Fruit fly (Drosophila melanogaster): ENCODE data around the gene RanBP3.

The RanBP3 gene

dm6 chr3R:23740968-23741367 is 11.7 kb downstream of the RanBP3 start:
- no peak for TF ChIP-seq fd96Ca (GFP tag; IDR thresholded peaks at IDR 0.05)
- TF ChIP-seq D1 (tag; optimal IDR thresholded peaks at IDR 0.05), result no peak
- no peak for TF ChIP-seq Pif1B (GFP tag; optimal IDR thresholded peaks at IDR 0.05)
- no peak for TF ChIP-seq CG4496 (GFP tag; IDR thresholded peaks at IDR 0.05)
- TF ChIP-seq Ets98B (GFP tag; IDR thresholded peaks at IDR 0.05), result no peak
- TF ChIP-seq CG8301 (tag; optimal IDR thresholded peaks at IDR 0.05), result no peak
- no peak for TF ChIP-seq CG17806 (tag; optimal IDR thresholded peaks at IDR 0.05)
- TF ChIP-seq gl (tag; optimal IDR thresholded peaks at IDR 0.05), result no peak
- TF ChIP-seq CG12605 (GFP tag; IDR thresholded peaks at IDR 0.05), result no peak
- TF ChIP-seq CG8159 (tag; optimal IDR thresholded peaks at IDR 0.05), result no peak
- TF ChIP-seq EcR (GFP tag; optimal IDR thresholded peaks at IDR 0.05), result no peak
- TF ChIP-seq CG9948 (tag; optimal IDR thresholded peaks at IDR 0.05), result no peak
- no peak for TF ChIP-seq Pif1A (GFP tag; optimal IDR thresholded peaks at IDR 0.05)
- TF ChIP-seq CG10348 (GFP tag; IDR thresholded peaks at IDR 0.05), result no peak
- TF ChIP-seq rn (GFP tag; IDR thresholded peaks at IDR 0.05), result no peak
- no peak for TF ChIP-seq CG15710 (tag; optimal IDR thresholded peaks at IDR 0.05)

dm6 chr3R:23737676-23738574 is 14.7 kb downstream of the RanBP3 start:
- TF ChIP-seq D1 (tag; optimal IDR thresholded peaks at IDR 0.05), result no peak
- no peak for TF ChIP-seq Snoo (tag; optimal IDR thresholded peaks at IDR 0.05)
- no peak for TF ChIP-seq gl (tag; optimal IDR thresholded peaks at IDR 0.05)
- TF ChIP-seq CG4496 (GFP tag; IDR thresholded peaks at IDR 0.05), result no peak
- no peak for TF ChIP-seq CG32121 (GFP tag; IDR thresholded peaks at IDR 0.05)
- TF ChIP-seq CG13204 (GFP tag; optimal IDR thresholded peaks at IDR 0.05), result no peak
- TF ChIP-seq CG14655 (GFP tag; optimal IDR thresholded peaks at IDR 0.05), result peak; percentile 66
- TF ChIP-seq Ets98B (GFP tag; IDR thresholded peaks at IDR 0.05), result no peak
- no peak for TF ChIP-seq CG12605 (GFP tag; IDR thresholded peaks at IDR 0.05)
- peak; percentile 42 for TF ChIP-seq CG8159 (tag; optimal IDR thresholded peaks at IDR 0.05)
- no peak for TF ChIP-seq rn (GFP tag; IDR thresholded peaks at IDR 0.05)
- TF ChIP-seq Pif1A (GFP tag; optimal IDR thresholded peaks at IDR 0.05), result peak; percentile 51
- TF ChIP-seq CG17806 (tag; optimal IDR thresholded peaks at IDR 0.05), result peak; percentile 18
- no peak for TF ChIP-seq CG10348 (GFP tag; IDR thresholded peaks at IDR 0.05)
- TF ChIP-seq EcR (GFP tag; optimal IDR thresholded peaks at IDR 0.05), result no peak
- TF ChIP-seq fd96Ca (GFP tag; IDR thresholded peaks at IDR 0.05), result no peak
- no peak for TF ChIP-seq Pif1B (GFP tag; optimal IDR thresholded peaks at IDR 0.05)
- peak; percentile 20 for TF ChIP-seq CG9948 (tag; optimal IDR thresholded peaks at IDR 0.05)
- peak; percentile 17 for TF ChIP-seq CG34367 (tag; optimal IDR thresholded peaks at IDR 0.05)
- TF ChIP-seq CG8301 (tag; optimal IDR thresholded peaks at IDR 0.05), result peak; percentile 65
- TF ChIP-seq CG15710 (tag; optimal IDR thresholded peaks at IDR 0.05), result peak; percentile 45

DNA sequence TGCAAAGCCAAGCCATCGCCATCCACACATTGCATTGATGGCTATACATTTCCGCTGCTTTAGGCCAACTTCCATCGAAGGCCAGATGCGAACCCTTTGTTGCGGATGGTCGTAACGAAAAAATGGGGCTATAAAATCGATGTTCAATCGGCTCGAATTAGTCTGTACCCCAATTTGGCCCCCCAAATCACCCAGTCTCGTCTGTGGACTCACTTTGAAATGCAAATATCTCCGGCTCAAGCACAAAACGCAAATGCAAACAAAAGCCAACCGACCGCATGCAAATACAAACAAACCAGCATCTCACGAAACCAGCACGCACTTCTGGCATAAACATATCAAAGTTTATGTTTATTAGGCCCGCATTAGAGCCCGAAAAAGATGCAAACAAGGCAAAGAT is 16.3 kb downstream of the RanBP3 start:
- TF ChIP-seq Snoo (tag; optimal IDR thresholded peaks at IDR 0.05) (no peak), CG9948 (tag; optimal IDR thresholded peaks at IDR 0.05) (no peak), D1 (tag; optimal IDR thresholded peaks at IDR 0.05) (no peak), CG4496 (GFP tag; IDR thresholded peaks at IDR 0.05) (no peak), CG8159 (tag; optimal IDR thresholded peaks at IDR 0.05) (no peak), CG12605 (GFP tag; IDR thresholded peaks at IDR 0.05) (no peak), CG10348 (GFP tag; IDR thresholded peaks at IDR 0.05) (no peak), fd96Ca (GFP tag; IDR thresholded peaks at IDR 0.05) (no peak), Pif1B (GFP tag; optimal IDR thresholded peaks at IDR 0.05) (no peak), CG14655 (GFP tag; optimal IDR thresholded peaks at IDR 0.05) (no peak), rn (GFP tag; IDR thresholded peaks at IDR 0.05) (no peak), CG17806 (tag; optimal IDR thresholded peaks at IDR 0.05) (no peak)

DNA sequence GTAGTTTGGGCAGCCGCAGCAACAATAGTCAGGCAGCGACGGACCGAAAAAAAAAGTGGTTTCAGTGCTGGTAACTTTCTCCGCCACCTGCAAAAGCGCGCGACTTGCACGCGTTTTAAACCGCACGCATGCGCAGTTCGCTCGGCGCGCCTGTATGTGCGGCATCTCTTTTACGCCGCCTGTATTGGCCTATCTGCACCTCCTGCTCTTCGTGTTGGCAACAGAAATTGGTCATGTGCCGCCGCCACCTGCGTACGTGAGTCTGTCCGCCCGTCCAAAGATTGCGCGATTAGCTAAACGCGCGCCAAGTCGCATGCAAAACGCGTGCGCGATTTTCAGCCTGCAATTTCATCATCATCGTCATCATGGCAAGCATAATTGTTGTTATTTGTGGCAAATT is 17.0 kb downstream of the RanBP3 start:
- TF ChIP-seq CG15710 (tag; optimal IDR thresholded peaks at IDR 0.05), result no peak
- TF ChIP-seq Ets98B (GFP tag; IDR thresholded peaks at IDR 0.05), result no peak
- TF ChIP-seq fd96Ca (GFP tag; IDR thresholded peaks at IDR 0.05), result 0 out of 3 replicates have a peak, but pooled peaks have one; percentile 24

- TF ChIP-seq Pif1B (GFP tag; optimal IDR thresholded peaks at IDR 0.05), result peak; percentile 35
- TF ChIP-seq CG15710 (tag; optimal IDR thresholded peaks at IDR 0.05), result no peak
- TF ChIP-seq gl (tag; optimal IDR thresholded peaks at IDR 0.05), result no peak
- TF ChIP-seq CG4496 (GFP tag; IDR thresholded peaks at IDR 0.05), result peak; percentile 79; the same call in 2 of the 3 replicates
- TF ChIP-seq Pif1A (GFP tag; optimal IDR thresholded peaks at IDR 0.05), result peak; percentile 21
- TF ChIP-seq CG14655 (GFP tag; optimal IDR thresholded peaks at IDR 0.05), result no peak
- TF ChIP-seq CG9948 (tag; optimal IDR thresholded peaks at IDR 0.05), result no peak
- peak; percentile 22; the same call in 1 of the 2 replicates for TF ChIP-seq CG12605 (GFP tag; IDR thresholded peaks at IDR 0.05)
- TF ChIP-seq Ets98B (GFP tag; IDR thresholded peaks at IDR 0.05), result peak; percentile 77
- peak; percentile 6 for TF ChIP-seq CG8301 (tag; optimal IDR thresholded peaks at IDR 0.05)
- peak; percentile 54; the same call in 2 of the 3 replicates for TF ChIP-seq fd96Ca (GFP tag; IDR thresholded peaks at IDR 0.05)
Observed at dm6 chr3R:23734573-23735404, 17.8 kb downstream of the RanBP3 start.

Data from whole organism, pupa.